Fruit fly (Drosophila melanogaster): ENCODE results near the gene tty.
A peak's percentile ranks its signal among the peaks of the same experiment; 100 is the strongest.

The tty gene

DNA sequence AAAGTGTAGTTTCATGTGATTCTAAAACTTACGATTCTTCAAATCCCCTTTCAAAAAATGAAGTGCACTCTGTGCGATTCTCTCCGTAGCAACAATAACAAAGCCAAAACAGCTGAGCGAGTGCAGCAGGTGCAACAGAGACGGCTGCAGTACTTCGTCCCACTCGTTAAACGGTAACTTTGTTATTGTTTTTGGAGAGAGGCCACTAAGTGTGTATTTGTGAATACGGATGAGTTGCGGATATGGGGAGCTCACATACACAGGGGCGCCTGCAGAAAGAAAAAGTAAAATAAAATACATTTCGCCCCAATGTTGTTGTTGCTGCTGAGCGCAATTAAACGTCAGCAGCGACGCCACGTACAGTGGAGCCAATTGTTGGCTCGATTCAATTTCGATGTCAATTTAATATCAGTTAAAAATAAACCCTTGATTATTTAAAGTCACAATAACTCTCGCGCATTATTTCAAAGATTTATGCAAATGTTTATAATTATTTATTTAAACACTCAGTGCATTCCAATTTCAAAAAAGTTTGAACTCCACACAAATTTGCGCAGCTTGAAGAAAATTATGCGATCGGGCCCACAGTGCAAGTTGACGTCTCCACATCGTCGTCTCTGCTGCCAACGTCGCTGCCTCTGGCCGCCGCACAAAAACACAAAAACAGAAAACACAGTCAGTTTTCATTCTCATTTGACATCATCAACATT is 28.0 kb upstream of the tty start (continued):
- TF ChIP-seq nmo (GFP tag; optimal IDR thresholded peaks at IDR 0.05) (peak; percentile 99), B-H2 (GFP tag; optimal IDR thresholded peaks at IDR 0.05) (peak; percentile 98), Ada2b (GFP tag; IDR thresholded peaks at IDR 0.05) (peak; percentile 96), ham (GFP tag; IDR thresholded peaks at IDR 0.05) (peak; percentile 93), CG2678 (tag; optimal IDR thresholded peaks at IDR 0.05) (peak; percentile 99), ap (GFP tag; IDR thresholded peaks at IDR 0.05) (peak; percentile 91), crc (GFP tag; optimal IDR thresholded peaks at IDR 0.05) (peak; percentile 92), CG17359 (tag; optimal IDR thresholded peaks at IDR 0.05) (peak; percentile 98), disco-r (GFP tag; optimal IDR thresholded peaks at IDR 0.05) (peak; percentile 94), CG4424 (GFP tag; optimal IDR thresholded peaks at IDR 0.05) (peak; percentile 98), so (GFP tag; IDR thresholded peaks at IDR 0.05) (peak; percentile 97), jumu (GFP tag; optimal IDR thresholded peaks at IDR 0.05) (peak; percentile 93), Jarid2 (GFP tag; optimal IDR thresholded peaks at IDR 0.05) (peak; percentile 88), dm (GFP tag; optimal IDR thresholded peaks at IDR 0.05) (peak; percentile 87), sr (GFP tag; IDR thresholded peaks at IDR 0.05) (peak; percentile 72), CG1529 (GFP tag; optimal IDR thresholded peaks at IDR 0.05) (peak; percentile 97), chif (GFP tag; optimal IDR thresholded peaks at IDR 0.05) (peak; percentile 93 to 96), ERR (GFP tag; optimal IDR thresholded peaks at IDR 0.05) (peak; percentile 90), HLH4C (GFP tag; IDR thresholded peaks at IDR 0.05; ENCODE audit: partially characterized antibody) (0 out of 3 replicates have a peak, but pooled peaks have one; percentile 26), da (GFP tag; optimal IDR thresholded peaks at IDR 0.05) (peak; percentile 81), fd102C (GFP tag; optimal IDR thresholded peaks at IDR 0.05) (peak; percentile 43), Xrp1 (GFP tag; IDR thresholded peaks at IDR 0.05) (peak; percentile 96), Gsc (GFP tag; IDR thresholded peaks at IDR 0.05) (peak; percentile 93), Lhr (GFP tag; optimal IDR thresholded peaks at IDR 0.05) (peak; percentile 94), fd64A (GFP tag; optimal IDR thresholded peaks at IDR 0.05) (peak; percentile 96), crp (GFP tag; optimal IDR thresholded peaks at IDR 0.05) (peak in 1 of 2 experiments; percentile 56), Scr (GFP tag; IDR thresholded peaks at IDR 0.05; ENCODE audit: partially characterized antibody) (no peak), Abd-B (GFP tag; optimal IDR thresholded peaks at IDR 0.05) (peak; percentile 98), MTF-1 (GFP tag; optimal IDR thresholded peaks at IDR 0.05; ENCODE audit: borderline replicate concordance) (peak; percentile 92), Pdp1 (GFP tag; optimal IDR thresholded peaks at IDR 0.05) (peak; percentile 93 to 98), CG3726 (GFP tag; IDR thresholded peaks at IDR 0.05) (peak; percentile 94), slou (GFP tag; optimal IDR thresholded peaks at IDR 0.05) (peak; percentile 95), CG11456 (GFP tag; IDR thresholded peaks at IDR 0.05) (peak; percentile 96), Doc2 (GFP tag; IDR thresholded peaks at IDR 0.05) (peak; percentile 89), Nf-YA (GFP tag; IDR thresholded peaks at IDR 0.05) (peak; percentile 94), Hr3 (GFP tag; optimal IDR thresholded peaks at IDR 0.05) (peak; percentile 97), wor (GFP tag; IDR thresholded peaks at IDR 0.05) (peak; percentile 95), CG13775 (GFP tag; optimal IDR thresholded peaks at IDR 0.05) (peak; percentile 98), nerfin-2 (GFP tag; IDR thresholded peaks at IDR 0.05; ENCODE audit: partially characterized antibody) (no peak), Dfd (GFP tag; optimal IDR thresholded peaks at IDR 0.05) (no peak), CG16779 (GFP tag; IDR thresholded peaks at IDR 0.05) (peak; percentile 75; the same call in 1 of the 2 replicates), jing (GFP tag; optimal IDR thresholded peaks at IDR 0.05) (peak; percentile 95), CG1024 (GFP tag; IDR thresholded peaks at IDR 0.05) (peak; percentile 80), nom (GFP tag; optimal IDR thresholded peaks at IDR 0.05) (peak; percentile 97), sug (tag; optimal IDR thresholded peaks at IDR 0.05) (peak; percentile 97), CG12391 (tag; optimal IDR thresholded peaks at IDR 0.05) (peak; percentile 98), Max (GFP tag; optimal IDR thresholded peaks at IDR 0.05) (peak; percentile 97), pb (GFP tag; optimal IDR thresholded peaks at IDR 0.05) (peak; percentile 95), CG9876 (GFP tag; optimal IDR thresholded peaks at IDR 0.05) (peak; percentile 88)
